Worm (Caenorhabditis elegans) whole organism, midembryonic: ENCODE measurements around the gene egl-36.

Experiments used
- T22C8.4 ChIP-seq: fragments of 200-800 bp; sonication (Bioruptor generic); IDR thresholded peaks from 2 replicates; pipeline ENCODE4 v1.3.6; 2022; ENCODE audit warnings: missing genetic modification characterization, missing compliant biosample characterization
- klf-2 ChIP-seq: fragments of 200-800 bp; sonication (Bioruptor generic); conservative IDR thresholded peaks from 2 replicates; pipeline ENCODE4 v1.3.6; 2022; ENCODE audit warnings: missing genetic modification reagents, missing genetic modification characterization, missing compliant biosample characterization
- med-1 ChIP-seq: sonication (generic microtip); optimal IDR thresholded peaks from 2 replicates; lab custom pipeline; 2017; ENCODE audit warnings: missing genetic modification characterization, mild to moderate bottlenecking, missing compliant biosample characterization, antibody characterized with exemption, missing genetic modification reagents; ENCODE audit not compliant: insufficient read depth
- ref-1 ChIP-seq: fragments of 200-800 bp; sonication (Bioruptor generic); conservative IDR thresholded peaks from 2 replicates; pipeline ENCODE4 v1.3.6; 2022; ENCODE audit warnings: missing genetic modification reagents, missing genetic modification characterization, missing compliant biosample characterization
- tab-1 ChIP-seq: fragments of 200-800 bp; sonication (Bioruptor generic); IDR thresholded peaks from 2 replicates; pipeline ENCODE4 v1.3.6; 2022; ENCODE audit warnings: missing genetic modification characterization, missing compliant biosample characterization
- ztf-23 ChIP-seq: fragments of 200-800 bp; sonication (Bioruptor generic); IDR thresholded peaks from 2 replicates; pipeline ENCODE4 v1.3.6; 2022; ENCODE audit warnings: missing genetic modification reagents, missing genetic modification characterization, missing compliant biosample characterization
- ztf-29 ChIP-seq: fragments of 200-800 bp; sonication (Bioruptor generic); IDR thresholded peaks from 2 replicates; pipeline ENCODE4 v1.3.6; 2022; ENCODE audit warnings: missing genetic modification reagents, missing genetic modification characterization, missing compliant biosample characterization

DNA sequence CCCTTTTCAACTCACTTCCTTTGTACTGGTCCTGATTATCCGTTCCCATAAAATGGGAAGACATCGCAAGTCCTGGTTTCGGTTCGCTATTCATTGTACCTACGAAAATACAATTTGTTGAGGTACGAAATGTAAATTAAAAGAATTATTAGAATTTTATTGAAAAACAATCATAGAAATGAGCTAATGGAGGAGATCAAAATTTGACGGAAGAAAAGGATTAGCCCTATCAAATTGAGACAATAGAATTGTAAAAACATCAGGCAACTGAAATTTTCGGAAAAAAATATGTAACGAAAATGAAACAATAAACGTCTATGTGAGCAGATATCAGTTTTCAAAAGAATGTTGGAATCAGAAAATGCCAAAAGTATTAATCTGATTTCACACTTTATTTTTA, 12.2 kb upstream of the egl-36 start, which contains the start of gene mbr-1:
- no peak for TF ChIP-seq ztf-29
- no peak for TF ChIP-seq klf-2 (GFP tag; lab: Robert Waterston, UW)
- TF ChIP-seq ref-1, result no peak
- no peak for TF ChIP-seq ztf-23 (GFP tag; lab: Robert Waterston, UW)
- no peak for TF ChIP-seq med-1
- no peak for TF ChIP-seq tab-1 (GFP tag; lab: Robert Waterston, UW)
- no peak for TF ChIP-seq T22C8.4 (GFP tag; lab: Robert Waterston, UW)
